Fruit fly (Drosophila melanogaster) whole organism, prepupa: Measurements from ENCODE around the gene CG31538.

ENCODE experiments used
- CG11294 ChIP-seq: fragments of 200-800 bp; sonication (Bioruptor generic); IDR thresholded peaks from 2 replicates; pipeline ENCODE4 v1.3.6; 2022; ENCODE audit warnings: missing biosample characterization, missing genetic modification characterization
- CG6808 ChIP-seq: fragments of 200-800 bp; sonication (Bioruptor generic); optimal IDR thresholded peaks from 3 replicates; lab custom pipeline; 2017; ENCODE audit warnings: missing biosample characterization, missing genetic modification characterization, mild to moderate bottlenecking, moderate library complexity, missing genetic modification reagents
- CG7368 ChIP-seq: fragments of 200-800 bp; sonication (Bioruptor generic); optimal IDR thresholded peaks from 3 replicates; lab custom pipeline; 2016; ENCODE audit warnings: missing biosample characterization, missing genetic modification characterization
- CG8632 ChIP-seq: fragments of 200-800 bp; sonication (Bioruptor generic); optimal IDR thresholded peaks from 3 replicates; lab custom pipeline; 2016; ENCODE audit warnings: missing biosample characterization, missing genetic modification characterization
- CG9139 ChIP-seq: fragments of 200-800 bp; sonication (Bioruptor generic); optimal IDR thresholded peaks from 3 replicates; lab custom pipeline; 2017; ENCODE audit warnings: missing biosample characterization, mild to moderate bottlenecking, missing genetic modification characterization
- Gug ChIP-seq: fragments of 200-800 bp; sonication (Bioruptor generic); IDR thresholded peaks from 2 replicates; pipeline ENCODE4 v1.3.6; 2022; ENCODE audit warnings: missing biosample characterization, missing genetic modification characterization
- Hr38 ChIP-seq: sonication (Bioruptor generic); optimal IDR thresholded peaks from 2 replicates; lab custom pipeline; 2016; ENCODE audit warnings: missing biosample characterization, missing genetic modification characterization
- Lpt ChIP-seq: fragments of 200-800 bp; sonication (Bioruptor generic); optimal IDR thresholded peaks from 3 replicates; lab custom pipeline; 2016; ENCODE audit warnings: missing biosample characterization, missing genetic modification characterization
- dsx ChIP-seq: fragments of 200-800 bp; optimal IDR thresholded peaks from 3 replicates; lab custom pipeline; 2019; ENCODE audit warnings: missing biosample characterization, mild to moderate bottlenecking, missing genetic modification characterization, moderate library complexity; ENCODE audit not compliant: poor library complexity, severe bottlenecking
- pdm3 ChIP-seq: fragments of 200-800 bp; sonication (Bioruptor generic); optimal IDR thresholded peaks from 3 replicates; lab custom pipeline; 2016; ENCODE audit warnings: missing biosample characterization, missing genetic modification characterization

DNA sequence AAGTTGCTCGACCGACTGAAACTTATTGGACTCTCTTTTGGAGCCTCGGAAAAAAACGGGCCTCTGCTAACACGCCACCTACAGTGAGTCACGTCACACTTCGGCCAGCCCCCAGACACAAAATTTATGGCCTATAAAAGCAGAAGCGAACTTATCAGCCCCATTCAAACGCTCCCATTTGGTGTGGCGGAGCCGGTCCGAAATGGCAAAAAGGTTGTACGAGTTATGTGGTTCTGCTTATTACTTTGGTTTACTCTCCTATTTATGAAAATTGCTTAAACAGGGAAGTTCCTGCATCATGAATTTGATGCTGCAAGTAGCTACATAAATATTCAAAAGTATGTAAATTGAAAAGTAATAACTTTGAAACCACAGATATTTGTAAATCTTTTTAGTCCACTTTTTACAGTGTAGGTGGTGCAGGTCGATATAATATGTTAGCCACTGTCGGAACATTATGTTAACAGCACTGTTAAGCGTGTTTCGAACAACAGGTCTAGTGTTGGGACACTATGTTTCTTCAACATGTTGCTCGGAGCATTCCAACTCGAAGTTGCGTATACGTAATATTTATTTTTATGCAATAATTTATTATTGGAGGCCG, 5.8 kb upstream of the CG31538 start:
- TF ChIP-seq Gug (peak; percentile 80), CG9139 (GFP tag; lab: Kevin White, UChicago) (peak; percentile 58), pdm3 (GFP tag; lab: Kevin White, UChicago) (peak; percentile 92), Lpt (GFP tag; lab: Kevin White, UChicago) (peak; percentile 86), CG6808 (GFP tag; lab: Kevin White, UChicago) (peak; percentile 82), dsx (GFP tag; lab: Kevin White, UChicago) (peak; percentile 68), CG7368 (GFP tag; lab: Kevin White, UChicago) (peak; percentile 82), Hr38 (GFP tag; lab: Kevin White, UChicago) (no peak), CG11294 (GFP tag; lab: Robert Waterston, UW) (peak; percentile 76), CG8632 (GFP tag; lab: Kevin White, UChicago) (peak; percentile 78)
